Worm (Caenorhabditis elegans): ENCODE results near the gene Y64G10A.1.

DNA sequence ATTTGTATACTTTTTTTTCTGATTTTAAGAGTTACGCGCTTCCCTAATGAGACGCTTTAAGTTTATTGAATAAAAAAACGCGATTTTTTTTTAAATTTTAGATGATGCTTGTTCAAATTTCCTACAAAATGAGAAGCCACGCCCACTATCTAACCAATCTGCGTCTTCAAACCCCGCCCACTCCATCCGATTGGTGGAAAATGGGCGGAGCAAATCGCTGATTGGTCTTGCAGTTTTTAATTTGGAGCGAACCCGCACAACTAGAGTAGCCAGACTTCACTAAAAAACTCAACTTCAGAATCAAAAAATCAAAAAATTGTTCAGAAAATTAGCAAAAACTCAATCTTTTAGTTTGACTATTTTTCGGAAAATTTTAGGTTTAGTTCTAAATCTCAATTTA is 10.6 kb upstream of the Y64G10A.1 start:
- TF ChIP-seq snpc-4 (tag; optimal IDR thresholded peaks at IDR 0.05) (no peak), nfya-1 (tag; optimal IDR thresholded peaks at IDR 0.05; ENCODE audit: insufficient read depth) (peak; percentile 92)
